Fruit fly (Drosophila melanogaster) whole organism, adult: ENCODE measurements around the gene B4.
A peak's percentile ranks its signal among the peaks of the same experiment; 100 is the strongest.

Experiments
- CG11617 ChIP-seq: fragments of 200-800 bp; sonication (Bioruptor generic); optimal IDR thresholded peaks from 2 replicates; lab custom pipeline; 2017; ENCODE audit warnings: mild to moderate bottlenecking, missing biosample characterization, missing genetic modification reagents, missing genetic modification characterization
- CG12768 ChIP-seq: fragments of 200-800 bp; sonication (Bioruptor generic); optimal IDR thresholded peaks from 2 replicates; lab custom pipeline; 2017; ENCODE audit warnings: missing biosample characterization, missing genetic modification characterization, mild to moderate bottlenecking, moderate library complexity, missing genetic modification reagents
- CG14711 ChIP-seq: fragments of 200-800 bp; sonication (Bioruptor generic); optimal IDR thresholded peaks from 2 replicates; lab custom pipeline; 2018; ENCODE audit warnings: missing biosample characterization, mild to moderate bottlenecking, missing genetic modification characterization, moderate library complexity
- CG1620 ChIP-seq: fragments of 200-800 bp; sonication (Bioruptor generic); optimal IDR thresholded peaks from 2 replicates; lab custom pipeline; 2016; ENCODE audit warnings: missing biosample characterization, missing genetic modification characterization
- CG33017 ChIP-seq: fragments of 200-800 bp; sonication (Bioruptor generic); optimal IDR thresholded peaks from 2 replicates; lab custom pipeline; 2018; ENCODE audit warnings: missing biosample characterization, mild to moderate bottlenecking, missing genetic modification characterization, moderate library complexity
- CG5204 ChIP-seq: fragments of 200-800 bp; sonication (Bioruptor generic); optimal IDR thresholded peaks from 2 replicates; lab custom pipeline; 2016; ENCODE audit warnings: missing biosample characterization, missing genetic modification characterization
- CG7045 ChIP-seq: fragments of 200-800 bp; sonication (Bioruptor generic); optimal IDR thresholded peaks from 2 replicates; lab custom pipeline; 2017; ENCODE audit warnings: missing biosample characterization, mild to moderate bottlenecking, missing genetic modification characterization
- CG7101 ChIP-seq: fragments of 200-800 bp; sonication (Bioruptor generic); optimal IDR thresholded peaks from 2 replicates; lab custom pipeline; 2018; ENCODE audit warnings: missing biosample characterization, mild to moderate bottlenecking, missing genetic modification characterization, moderate library complexity
- Clk ChIP-seq: fragments of 200-800 bp; sonication (Bioruptor generic); optimal IDR thresholded peaks from 2 replicates; lab custom pipeline; 2017; ENCODE audit warnings: missing biosample characterization, missing genetic modification characterization
- Crg-1 ChIP-seq: fragments of 200-800 bp; sonication (Bioruptor generic); optimal IDR thresholded peaks from 2 replicates; lab custom pipeline; 2016; ENCODE audit warnings: missing biosample characterization, missing genetic modification characterization
- Hr96 ChIP-seq: fragments of 200-800 bp; sonication (Bioruptor generic); optimal IDR thresholded peaks from 2 replicates; lab custom pipeline; 2016; ENCODE audit warnings: missing biosample characterization, missing genetic modification characterization
- Mnt ChIP-seq: fragments of 200-800 bp; sonication (Bioruptor generic); optimal IDR thresholded peaks from 2 replicates; lab custom pipeline; 2016; ENCODE audit warnings: missing biosample characterization, mild to moderate bottlenecking, missing genetic modification characterization
- bab1 ChIP-seq: fragments of 200-800 bp; sonication (Bioruptor generic); optimal IDR thresholded peaks from 3 replicates; lab custom pipeline; 2019; ENCODE audit warnings: missing biosample characterization, mild to moderate bottlenecking, missing genetic modification characterization, moderate library complexity
- cic ChIP-seq: fragments of 200-800 bp; sonication (Bioruptor generic); optimal IDR thresholded peaks from 2 replicates; lab custom pipeline; 2017; ENCODE audit warnings: missing biosample characterization, mild to moderate bottlenecking, missing genetic modification characterization, moderate library complexity
- cnc ChIP-seq, 2 experiments: fragments of >200 bp; optimal IDR thresholded peaks; 2 replicates each; lab custom pipeline; 2017
- kay ChIP-seq: fragments of 200-800 bp; sonication (Bioruptor generic); peaks from one replicate; lab custom pipeline; 2016; ENCODE audit warnings: missing biosample characterization, missing genetic modification characterization, borderline replicate concordance
- ovo ChIP-seq: fragments of 200-800 bp; sonication (Bioruptor generic); optimal IDR thresholded peaks from 2 replicates; lab custom pipeline; 2016; ENCODE audit warnings: missing biosample characterization, missing genetic modification characterization
- pad ChIP-seq: fragments of 200-800 bp; sonication (Bioruptor generic); optimal IDR thresholded peaks from 3 replicates; lab custom pipeline; 2017; ENCODE audit warnings: missing biosample characterization, missing genetic modification characterization, mild to moderate bottlenecking, moderate library complexity, missing genetic modification reagents
- tj ChIP-seq: fragments of 200-800 bp; sonication (Bioruptor generic); optimal IDR thresholded peaks from 3 replicates; lab custom pipeline; 2017; ENCODE audit warnings: missing biosample characterization, mild to moderate bottlenecking, missing genetic modification characterization, moderate library complexity
- toe ChIP-seq: fragments of 200-800 bp; sonication (Bioruptor generic); optimal IDR thresholded peaks from 2 replicates; lab custom pipeline; 2016; ENCODE audit warnings: missing biosample characterization, missing genetic modification characterization

B4 gene

DNA sequence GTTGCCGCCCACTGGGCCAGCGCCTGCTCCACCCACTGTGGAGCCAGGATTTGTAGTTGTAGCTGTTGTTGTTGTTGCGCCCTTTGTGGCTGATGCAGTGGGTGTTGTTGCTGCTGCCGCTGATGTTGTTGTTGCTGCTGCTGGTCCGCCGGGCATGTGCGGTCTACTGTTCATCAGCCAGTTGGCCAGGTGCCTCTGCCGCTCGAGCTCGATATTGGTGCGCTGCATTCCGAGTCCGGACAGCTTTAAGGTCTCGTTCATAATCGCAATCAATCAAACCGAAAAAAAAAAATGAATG, 36.1 kb downstream of the B4 start:
- TF ChIP-seq cic (GFP tag; lab: Kevin White, UChicago) = no peak
- TF ChIP-seq Clk = no peak
- no peak for TF ChIP-seq Hr96
- no peak for TF ChIP-seq CG12768
- no peak for TF ChIP-seq bab1
- no peak for TF ChIP-seq cnc (optimal IDR thresholded peaks at IDR 0.05; lab: Kevin White, UChicago)
- TF ChIP-seq Mnt (GFP tag; lab: Kevin White, UChicago) = no peak
- no peak for TF ChIP-seq CG1620
- TF ChIP-seq CG33017 (tag; lab: Kevin White, UChicago) = no peak
- no peak for TF ChIP-seq toe (GFP tag; lab: Kevin White, UChicago)
- no peak for TF ChIP-seq kay (GFP tag; lab: Kevin White, UChicago)
- no peak for TF ChIP-seq CG7045 (GFP tag; lab: Kevin White, UChicago)
- TF ChIP-seq Crg-1 (GFP tag; lab: Kevin White, UChicago) = no peak
- TF ChIP-seq CG14711 (tag; lab: Kevin White, UChicago) = no peak
- TF ChIP-seq CG7101 = no peak
- TF ChIP-seq CG11617 = no peak

DNA sequence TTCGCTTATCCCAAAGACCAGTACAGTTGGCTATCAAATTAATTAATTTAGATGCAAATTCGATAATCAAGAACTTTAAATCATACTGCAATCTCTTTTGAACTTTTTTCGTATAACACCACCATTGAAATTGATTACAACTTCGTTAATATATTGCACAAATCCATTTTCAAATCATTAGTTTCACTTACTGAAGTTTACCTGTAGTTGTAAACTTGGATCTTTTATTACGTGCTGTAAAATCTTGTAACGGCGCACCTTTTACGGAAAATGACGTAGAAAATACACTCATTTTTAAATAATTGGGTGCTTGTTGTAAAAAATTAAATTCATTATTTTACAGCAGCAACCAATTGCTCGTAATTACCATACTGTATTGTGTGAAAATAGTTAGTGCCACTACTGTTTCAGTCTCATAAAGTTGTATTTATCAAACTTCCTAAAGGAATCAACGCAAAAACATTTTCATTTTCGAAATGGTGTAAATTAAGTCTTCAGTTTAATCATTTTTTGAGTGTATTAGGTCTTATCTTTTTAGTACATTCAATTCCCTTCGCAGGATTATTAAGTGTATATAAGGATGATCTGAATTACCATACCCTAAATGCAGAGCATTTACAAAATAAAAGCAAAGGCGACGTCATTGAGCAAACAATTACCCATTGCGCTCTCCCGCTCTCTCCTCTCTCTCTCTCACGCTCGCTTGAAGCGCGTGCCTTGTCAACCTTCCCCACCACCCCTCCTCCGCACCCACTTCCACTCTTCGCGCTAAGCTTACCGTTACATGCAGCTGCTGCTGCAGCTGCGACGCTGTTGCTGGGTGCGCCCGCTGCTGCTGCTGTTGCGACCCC, 36.7 kb downstream of the B4 start:
- peak; percentile 57 for TF ChIP-seq CG14711 (tag; lab: Kevin White, UChicago)
- no peak for TF ChIP-seq Crg-1 (GFP tag; lab: Kevin White, UChicago)
- no peak for TF ChIP-seq Clk
- no peak for TF ChIP-seq CG1620
- TF ChIP-seq CG5204 (GFP tag; lab: Kevin White, UChicago) = peak; percentile 22
- peak; percentile 71 for TF ChIP-seq CG33017 (tag; lab: Kevin White, UChicago)
- peak; percentile 43 for TF ChIP-seq bab1
- peak; percentile 99 for TF ChIP-seq ovo
- TF ChIP-seq Mnt (GFP tag; lab: Kevin White, UChicago) = peak; percentile 4
- no peak for TF ChIP-seq toe (GFP tag; lab: Kevin White, UChicago)
- TF ChIP-seq CG12768 = peak; percentile 10
- TF ChIP-seq CG7101 = peak; percentile 62
- peak; percentile 41 for TF ChIP-seq CG11617
- peak; percentile 16 for TF ChIP-seq pad (GFP tag; lab: Kevin White, UChicago)
- TF ChIP-seq CG7045 (GFP tag; lab: Kevin White, UChicago) = peak; percentile 23
- TF ChIP-seq kay (GFP tag; lab: Kevin White, UChicago) = peak; percentile 94
- TF ChIP-seq cic (GFP tag; lab: Kevin White, UChicago) = no peak
- TF ChIP-seq Hr96 = peak; percentile 59
- no peak for TF ChIP-seq cnc (optimal IDR thresholded peaks at IDR 0.05; lab: Kevin White, UChicago)
- TF ChIP-seq tj (GFP tag; lab: Kevin White, UChicago) = no peak

DNA sequence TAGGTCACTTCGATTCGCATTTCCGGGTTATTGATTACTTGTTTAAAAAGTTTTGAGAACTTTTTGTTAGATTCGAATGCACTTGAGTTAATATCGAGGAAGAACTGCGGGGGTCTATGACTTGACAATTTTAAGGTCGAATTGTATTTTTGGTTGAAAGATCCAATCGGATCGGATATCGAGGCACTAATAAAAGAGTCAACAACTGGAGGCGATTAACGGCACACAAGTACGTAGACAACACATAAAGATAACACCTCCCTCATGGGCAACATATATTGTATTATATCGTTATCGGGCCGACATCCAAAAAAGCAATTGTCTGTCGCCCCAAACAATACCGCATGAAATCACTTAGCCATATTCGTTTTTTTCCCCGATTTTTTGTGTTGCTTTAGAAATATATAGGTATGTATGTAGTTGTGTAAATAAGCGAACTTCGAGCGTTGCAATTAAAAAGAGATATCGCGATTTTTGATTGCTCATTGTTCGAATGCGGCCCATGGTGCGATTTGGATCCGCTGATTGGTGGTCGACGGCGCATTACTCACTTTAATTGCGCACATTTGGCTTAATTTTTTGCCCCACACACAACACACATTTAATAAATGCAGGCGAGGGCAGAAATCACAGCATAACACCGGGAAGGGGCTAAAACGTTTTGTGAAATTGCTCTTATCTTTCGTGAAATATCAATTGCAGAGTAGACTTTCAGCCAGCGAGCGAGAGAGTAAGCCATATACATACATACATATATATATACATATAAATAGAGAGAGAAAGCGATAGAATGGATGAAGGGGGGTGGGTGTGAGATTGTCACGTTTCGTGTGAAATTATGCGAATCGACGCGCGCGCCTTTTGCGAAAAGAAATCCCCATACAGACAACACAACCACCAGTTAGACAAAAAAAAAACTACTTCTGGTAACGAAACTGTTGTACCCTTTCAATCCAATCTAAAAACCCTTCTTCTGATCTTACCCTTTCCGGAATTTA, 38.0 kb downstream of the B4 start:
- TF ChIP-seq CG7101 (no peak), toe (GFP tag; lab: Kevin White, UChicago) (no peak), CG33017 (tag; lab: Kevin White, UChicago) (no peak), tj (GFP tag; lab: Kevin White, UChicago) (peak; percentile 96), pad (GFP tag; lab: Kevin White, UChicago) (no peak), CG14711 (tag; lab: Kevin White, UChicago) (no peak), bab1 (peak; percentile 46), cic (GFP tag; lab: Kevin White, UChicago) (peak; percentile 41), CG12768 (peak; percentile 12), CG5204 (GFP tag; lab: Kevin White, UChicago) (no peak), CG1620 (no peak), ovo (no peak), CG7045 (GFP tag; lab: Kevin White, UChicago) (no peak), Clk (no peak), kay (GFP tag; lab: Kevin White, UChicago) (peak; percentile 86), Hr96 (no peak), Mnt (GFP tag; lab: Kevin White, UChicago) (peak; percentile 15)

DNA sequence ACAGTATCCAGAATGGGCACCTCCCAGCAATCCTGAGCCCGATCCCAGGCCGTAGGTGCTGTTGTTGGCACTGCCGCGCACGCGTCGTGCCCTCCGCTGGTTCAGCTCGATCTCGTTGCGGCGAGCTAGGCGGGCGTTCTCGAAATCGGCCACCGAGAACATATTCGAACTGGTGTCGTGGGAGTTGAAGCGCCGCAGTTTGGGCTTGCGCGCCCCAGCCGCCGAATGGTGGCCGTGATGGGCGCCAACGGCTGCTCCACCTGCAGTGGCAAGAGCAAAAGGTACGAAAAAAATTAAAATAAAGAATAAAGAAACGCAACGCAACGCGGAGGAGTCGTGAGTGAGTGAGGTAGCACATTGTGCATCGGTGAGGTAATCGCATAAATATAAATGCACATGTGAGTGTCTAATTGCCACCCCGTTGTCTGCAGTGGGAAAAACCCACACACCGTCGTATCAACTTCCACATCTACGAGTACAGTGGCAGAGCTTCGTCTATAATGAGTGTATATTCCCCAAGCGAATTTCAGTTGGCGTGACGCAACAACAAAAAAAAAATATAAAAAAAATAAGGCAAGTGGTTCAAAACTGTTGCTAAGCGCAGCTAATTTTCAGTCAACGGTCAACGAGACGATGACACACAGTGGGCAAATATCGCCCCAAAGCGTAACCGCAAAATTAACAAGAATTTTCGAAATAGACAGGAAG, 39.4 kb downstream of the B4 start:
- TF ChIP-seq Clk = no peak
- TF ChIP-seq Hr96 = no peak
- no peak for TF ChIP-seq CG14711 (tag; lab: Kevin White, UChicago)
- no peak for TF ChIP-seq CG5204 (GFP tag; lab: Kevin White, UChicago)
- no peak for TF ChIP-seq cic (GFP tag; lab: Kevin White, UChicago)
- TF ChIP-seq tj (GFP tag; lab: Kevin White, UChicago) = peak; percentile 82
- TF ChIP-seq pad (GFP tag; lab: Kevin White, UChicago) = no peak
- peak; percentile 3 for TF ChIP-seq bab1
- no peak for TF ChIP-seq Crg-1 (GFP tag; lab: Kevin White, UChicago)
- TF ChIP-seq CG33017 (tag; lab: Kevin White, UChicago) = no peak
- TF ChIP-seq CG7101 = no peak
- TF ChIP-seq Mnt (GFP tag; lab: Kevin White, UChicago) = no peak
- no peak for TF ChIP-seq CG12768
- TF ChIP-seq cnc (optimal IDR thresholded peaks at IDR 0.05; lab: Kevin White, UChicago) = no peak
- TF ChIP-seq ovo = no peak

DNA sequence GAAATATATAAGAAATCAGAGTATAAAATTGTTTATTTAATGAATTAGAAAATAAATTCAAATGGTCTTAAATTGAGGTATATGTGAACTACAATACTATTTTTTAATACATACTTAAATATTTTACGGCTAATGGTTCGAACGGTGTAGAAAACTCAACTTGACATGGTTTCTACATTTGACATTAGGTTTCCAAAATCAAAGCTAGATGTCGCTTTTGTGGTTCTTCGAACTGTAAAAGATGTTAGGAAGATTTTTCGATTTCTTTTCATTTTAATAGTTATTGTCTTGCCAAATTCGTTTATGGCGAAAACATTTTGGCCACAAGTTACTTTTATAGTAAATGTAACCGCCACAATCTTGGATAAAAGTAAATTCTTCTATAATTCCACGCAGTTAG, 48.7 kb downstream of the B4 start:
- TF ChIP-seq CG12768 (no peak), CG7045 (GFP tag; lab: Kevin White, UChicago) (no peak), Mnt (GFP tag; lab: Kevin White, UChicago) (no peak), ovo (no peak), toe (GFP tag; lab: Kevin White, UChicago) (no peak)
